Fruit fly (Drosophila melanogaster): ENCODE results near the gene rdgA.

The rdgA gene

dm6 chrX:8906805-8907546 is at the start of gene rdgA (continued):
- TF ChIP-seq chn (GFP tag; optimal IDR thresholded peaks at IDR 0.05) (no peak), Nf-YB (GFP tag; optimal IDR thresholded peaks at IDR 0.05) (peak; percentile 92), CG18011 (GFP tag; optimal IDR thresholded peaks at IDR 0.05) (no peak), trh (GFP tag; optimal IDR thresholded peaks at IDR 0.05) (no peak), bsh (GFP tag; optimal IDR thresholded peaks at IDR 0.05) (peak in 1 of 2 experiments; percentile 28), Dek (tag; optimal IDR thresholded peaks at IDR 0.05) (no peak), twi (tag; optimal IDR thresholded peaks at IDR 0.05) (no peak), E2f1 (GFP tag; IDR thresholded peaks at IDR 0.05) (peak; percentile 45; the same call in 1 of the 2 replicates), CG6654 (GFP tag; optimal IDR thresholded peaks at IDR 0.05) (no peak), H15 (GFP tag; IDR thresholded peaks at IDR 0.05) (peak; percentile 19; the same call in 1 of the 3 replicates), Med (GFP tag) (peak; percentile 80), sna (GFP tag; IDR thresholded peaks at IDR 0.05; ENCODE audit: partially characterized antibody) (peak; percentile 32), Bgb (GFP tag; IDR thresholded peaks at IDR 0.05; ENCODE audit: partially characterized antibody) (peak; percentile 65), row (GFP tag; IDR thresholded peaks at IDR 0.05) (peak; percentile 88), CG17568 (GFP tag; optimal IDR thresholded peaks at IDR 0.05) (no peak), Hmr (GFP tag; optimal IDR thresholded peaks at IDR 0.05) (peak; percentile 21), CG13287 (GFP tag; IDR thresholded peaks at IDR 0.05; ENCODE audit: partially characterized antibody) (peak; percentile 52), bbx (GFP tag; IDR thresholded peaks at IDR 0.05; ENCODE audit: partially characterized antibody) (peak; percentile 51), CG2129 (GFP tag; IDR thresholded peaks at IDR 0.05; ENCODE audit: partially characterized antibody) (peak; percentile 15; the same call in 1 of the 2 replicates), CG15073 (GFP tag; optimal IDR thresholded peaks at IDR 0.05) (no peak), wdn (GFP tag; IDR thresholded peaks at IDR 0.05) (0 out of 2 replicates have a peak, but pooled peaks have one; percentile 33), so (GFP tag; IDR thresholded peaks at IDR 0.05) (no peak), chinmo (GFP tag; IDR thresholded peaks at IDR 0.05; ENCODE audit: partially characterized antibody) (peak; percentile 12; the same call in 1 of the 4 replicates), BEAF-32 (GFP tag; optimal IDR thresholded peaks at IDR 0.05) (peak; percentile 68), ash1 (GFP tag; optimal IDR thresholded peaks at IDR 0.05) (no peak), CG1603 (tag; optimal IDR thresholded peaks at IDR 0.05) (peak; percentile 52), H2.0 (GFP tag; IDR thresholded peaks at IDR 0.05) (peak; percentile 26; the same call in 1 of the 2 replicates), CG10654 (GFP tag; optimal IDR thresholded peaks at IDR 0.05) (no peak), ato (GFP tag; IDR thresholded peaks at IDR 0.05; ENCODE audit: partially characterized antibody) (0 out of 2 replicates have a peak, but pooled peaks have one; percentile 29), klu (GFP tag; IDR thresholded peaks at IDR 0.05) (peak; percentile 47; the same call in 1 of the 2 replicates), Neu2 (GFP tag; optimal IDR thresholded peaks at IDR 0.05; ENCODE audit: borderline replicate concordance) (no peak), Atf-2 (GFP tag; optimal IDR thresholded peaks at IDR 0.05) (no peak), CG13894 (tag; optimal IDR thresholded peaks at IDR 0.05) (peak; percentile 2), fu2 (GFP tag; optimal IDR thresholded peaks at IDR 0.05) (no peak), CG6813 (GFP tag; optimal IDR thresholded peaks at IDR 0.05) (no peak), CG31365 (tag; optimal IDR thresholded peaks at IDR 0.05) (no peak), pb (GFP tag; optimal IDR thresholded peaks at IDR 0.05) (no peak), az2 (GFP tag; optimal IDR thresholded peaks at IDR 0.05) (peak; percentile 7), zfh1 (GFP tag; IDR thresholded peaks at IDR 0.05) (0 out of 3 replicates have a peak, but pooled peaks have one; percentile 44), al (GFP tag; IDR thresholded peaks at IDR 0.05) (peak; percentile 35), knrl (GFP tag; IDR thresholded peaks at IDR 0.05; ENCODE audit: partially characterized antibody) (peak; percentile 59; the same call in 2 of the 3 replicates), CG2678 (tag; optimal IDR thresholded peaks at IDR 0.05) (peak; percentile 8), h (optimal IDR thresholded peaks at IDR 0.05) (no peak), CG9727 (GFP tag; optimal IDR thresholded peaks at IDR 0.05) (no peak), CG33213 (GFP tag; optimal IDR thresholded peaks at IDR 0.05) (no peak), sima (GFP tag; optimal IDR thresholded peaks at IDR 0.05) (no peak), CG12299 (tag; optimal IDR thresholded peaks at IDR 0.05) (no peak), Dbx (GFP tag; IDR thresholded peaks at IDR 0.05) (peak; percentile 66; the same call in 1 of the 3 replicates)

Measured in whole organism, embryonic.